Worm (Caenorhabditis elegans) whole organism, L1 larva: ENCODE measurements around the gene Y32H12A.1.
A peak's percentile ranks its signal among the peaks of the same experiment; 100 is the strongest.

Source experiments
- C16A3.4 ChIP-seq: fragments of 150-350 bp; optimal IDR thresholded peaks from 2 replicates; lab custom pipeline; 2014; ENCODE audit warnings: missing biosample characterization, missing genetic modification characterization
- F16B12.6 ChIP-seq: fragments of 150-350 bp; optimal IDR thresholded peaks from 2 replicates; lab custom pipeline; 2014; ENCODE audit warnings: missing biosample characterization, missing genetic modification characterization
- ceh-63 ChIP-seq: fragments of 200-800 bp; sonication (Bioruptor generic); optimal IDR thresholded peaks from 2 replicates; lab custom pipeline; 2018; ENCODE audit warnings: mild to moderate bottlenecking, missing genetic modification characterization, missing compliant biosample characterization
- ceh-8 ChIP-seq: fragments of 200-800 bp; sonication (Bioruptor generic); optimal IDR thresholded peaks from 2 replicates; lab custom pipeline; 2018; ENCODE audit warnings: mild to moderate bottlenecking, missing genetic modification characterization, moderate library complexity, missing compliant biosample characterization
- ceh-88 ChIP-seq: fragments of 200-800 bp; sonication (Bioruptor generic); IDR thresholded peaks from 2 replicates; pipeline ENCODE4 v1.3.6; 2022; ENCODE audit warnings: missing genetic modification characterization, missing compliant biosample characterization
- dsc-1 ChIP-seq: sonication (generic microtip); optimal IDR thresholded peaks from 2 replicates; lab custom pipeline; 2016; ENCODE audit warnings: mild to moderate bottlenecking, missing genetic modification characterization, missing compliant biosample characterization
- efl-1 ChIP-seq, 4 experiments: fragments of 150-350 bp; optimal IDR thresholded peaks in 3 of 4; peaks in 1 of 4; 1 replicate in 1 of 4; 2 replicates in 3 of 4; lab custom pipeline; 2014; ENCODE audit warnings: missing biosample characterization in 2 of 4, missing genetic modification characterization in 2 of 4, missing genetic modification reagents in 2 of 4
- ets-5 ChIP-seq: fragments of 200-800 bp; sonication (Bioruptor generic); IDR thresholded peaks from 2 replicates; pipeline ENCODE4 v1.3.6; 2022; ENCODE audit warnings: missing genetic modification characterization, missing compliant biosample characterization
- fkh-8 ChIP-seq: sonication (generic microtip); optimal IDR thresholded peaks from 2 replicates; lab custom pipeline; 2016; ENCODE audit warnings: mild to moderate bottlenecking, missing genetic modification characterization, missing compliant biosample characterization
- fos-1 ChIP-seq: fragments of 150-350 bp; optimal IDR thresholded peaks from 2 replicates; lab custom pipeline; 2014; ENCODE audit warnings: missing biosample characterization, missing genetic modification characterization
- hlh-17 ChIP-seq: fragments of 200-800 bp; sonication (Bioruptor generic); optimal IDR thresholded peaks from 2 replicates; lab custom pipeline; 2018; ENCODE audit warnings: missing genetic modification characterization, mild to moderate bottlenecking, missing compliant biosample characterization, moderate library complexity, borderline replicate concordance
- lin-14 ChIP-seq: fragments of 200-800 bp; sonication (Bioruptor generic); optimal IDR thresholded peaks from 2 replicates; lab custom pipeline; 2018; ENCODE audit warnings: mild to moderate bottlenecking, missing genetic modification characterization, moderate library complexity, missing compliant biosample characterization
- lin-39 ChIP-seq: fragments of 150-350 bp; optimal IDR thresholded peaks from 2 replicates; lab custom pipeline; 2014; ENCODE audit warnings: missing biosample characterization, missing genetic modification reagents, missing genetic modification characterization
- lsy-2 ChIP-seq, 2 experiments: fragments of 150-350 bp; optimal IDR thresholded peaks; 2 replicates each; lab custom pipeline; 2014; ENCODE audit warnings: missing biosample characterization in 2 of 2, missing genetic modification characterization in 2 of 2
- mab-9 ChIP-seq: fragments of 200-800 bp; sonication (Bioruptor generic); IDR thresholded peaks from 2 replicates; pipeline ENCODE4 v1.3.6; 2022; ENCODE audit warnings: missing genetic modification reagents, missing genetic modification characterization, missing compliant biosample characterization
- nhr-19 ChIP-seq: fragments of 200-800 bp; sonication (Bioruptor generic); conservative IDR thresholded peaks from 2 replicates; pipeline ENCODE4 v1.3.6; 2022; ENCODE audit warnings: missing genetic modification characterization, missing compliant biosample characterization
- nhr-237 ChIP-seq: fragments of 150-350 bp; optimal IDR thresholded peaks from 2 replicates; lab custom pipeline; 2014; ENCODE audit warnings: missing biosample characterization, missing genetic modification characterization
- nhr-28 ChIP-seq: fragments of 150-350 bp; optimal IDR thresholded peaks from 2 replicates; lab custom pipeline; 2014; ENCODE audit warnings: missing biosample characterization, missing genetic modification characterization
- nhr-71 ChIP-seq: sonication (generic microtip); optimal IDR thresholded peaks from 2 replicates; lab custom pipeline; 2016; ENCODE audit warnings: mild to moderate bottlenecking, missing genetic modification characterization, moderate library complexity, missing compliant biosample characterization
- nhr-77 ChIP-seq: fragments of 150-350 bp; optimal IDR thresholded peaks from 2 replicates; lab custom pipeline; 2014; ENCODE audit warnings: missing biosample characterization, missing genetic modification characterization
- pax-3 ChIP-seq: fragments of 200-800 bp; sonication (Bioruptor generic); optimal IDR thresholded peaks from 2 replicates; lab custom pipeline; 2018; ENCODE audit warnings: mild to moderate bottlenecking, missing genetic modification characterization, moderate library complexity, missing compliant biosample characterization
- rnt-1 ChIP-seq: sonication (generic microtip); optimal IDR thresholded peaks from 2 replicates; lab custom pipeline; 2016; ENCODE audit warnings: mild to moderate bottlenecking, missing genetic modification characterization, moderate library complexity, missing compliant biosample characterization
- snu-23 ChIP-seq: sonication (generic microtip); optimal IDR thresholded peaks from 2 replicates; lab custom pipeline; 2016; ENCODE audit warnings: missing genetic modification characterization, missing compliant biosample characterization
- sox-4 ChIP-seq: sonication (generic microtip); optimal IDR thresholded peaks from 2 replicates; lab custom pipeline; 2016; ENCODE audit warnings: missing genetic modification characterization, missing compliant biosample characterization
- tbx-2 ChIP-seq: sonication (generic microtip); optimal IDR thresholded peaks from 2 replicates; lab custom pipeline; 2016; ENCODE audit warnings: missing genetic modification characterization, missing compliant biosample characterization
- unc-130 ChIP-seq: fragments of 150-350 bp; optimal IDR thresholded peaks from 2 replicates; lab custom pipeline; 2017; ENCODE audit warnings: missing biosample characterization, missing genetic modification characterization, inconsistent platforms
- unc-62 ChIP-seq: fragments of 150-350 bp; optimal IDR thresholded peaks from 2 replicates; lab custom pipeline; 2014; ENCODE audit warnings: missing biosample characterization, missing genetic modification reagents, missing genetic modification characterization
- zag-1 ChIP-seq: fragments of 150-350 bp; optimal IDR thresholded peaks from 2 replicates; lab custom pipeline; 2014; ENCODE audit warnings: missing biosample characterization, missing genetic modification characterization
- ztf-4 ChIP-seq: fragments of 150-350 bp; optimal IDR thresholded peaks from 2 replicates; lab custom pipeline; 2014; ENCODE audit warnings: missing biosample characterization, missing genetic modification characterization

The Y32H12A.1 gene

DNA sequence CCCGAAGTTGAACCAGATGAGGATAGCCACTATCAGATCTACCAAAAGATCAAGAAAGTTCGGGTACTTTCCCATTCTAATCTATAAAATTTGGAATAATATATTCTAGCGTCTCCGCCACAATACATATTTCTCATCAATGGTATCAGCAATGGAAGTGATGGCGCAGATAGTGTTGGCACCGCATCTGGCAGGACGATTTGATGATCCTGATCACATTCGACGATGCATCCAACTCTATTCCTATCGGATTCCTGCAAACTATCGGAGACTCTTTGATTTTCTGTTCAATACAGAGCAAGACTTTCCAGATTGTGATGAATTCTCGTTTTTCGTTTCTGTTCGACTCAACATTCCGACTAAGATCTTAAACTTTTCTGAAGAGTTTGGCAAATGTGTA is 32.6 kb upstream of the Y32H12A.1 start:
- no peak for TF ChIP-seq lsy-2 (tag; optimal IDR thresholded peaks at IDR 0.05; lab: Kevin White, UChicago)
- TF ChIP-seq rnt-1: no peak
- no peak for TF ChIP-seq nhr-28 (tag; lab: Kevin White, UChicago)
- TF ChIP-seq nhr-237: no peak
- no peak for TF ChIP-seq zag-1 (tag; lab: Kevin White, UChicago)
- TF ChIP-seq ets-5 (GFP tag; lab: Robert Waterston, UW): no peak
- TF ChIP-seq, all 84 proteins: peak for 0

DNA sequence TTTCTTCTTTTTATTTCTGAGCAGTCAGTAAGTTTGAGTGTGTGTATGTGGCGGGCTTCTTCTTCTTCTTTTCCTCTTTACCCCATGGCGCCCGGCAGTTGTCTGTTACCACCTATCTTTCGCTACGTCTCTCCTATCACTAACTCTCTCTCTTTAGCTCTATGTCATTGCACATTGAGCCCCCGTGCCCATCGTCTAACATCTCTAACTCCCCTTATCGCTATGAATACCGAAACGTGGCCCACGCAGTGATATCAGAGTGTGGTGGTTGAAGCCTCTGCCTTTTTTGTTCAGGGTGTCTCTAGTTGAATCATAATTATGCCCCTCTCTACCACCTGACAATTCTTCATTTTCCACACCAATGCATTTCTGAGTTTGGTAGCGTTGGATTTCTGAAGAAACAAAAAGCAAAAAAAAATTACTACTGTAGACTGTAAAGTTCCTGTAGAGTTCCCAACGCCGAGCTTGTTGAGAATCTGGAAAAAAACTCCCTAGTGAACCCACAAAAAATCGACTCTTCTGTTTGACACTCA is 27.4 kb upstream of the Y32H12A.1 start:
- peak; percentile 62 for TF ChIP-seq fkh-8 (tag; lab: Kevin White, UChicago)
- TF ChIP-seq efl-1 (optimal IDR thresholded peaks at IDR 0.05; lab: Kevin White, UChicago): no peak
- peak in 1 of 2 experiments; percentile 87 for TF ChIP-seq efl-1 (GFP tag; optimal IDR thresholded peaks at IDR 0.05 in 1 of 2; lab: Kevin White, UChicago)
- TF ChIP-seq nhr-71 (tag; lab: Kevin White, UChicago): peak; percentile 20
- peak; percentile 23 for TF ChIP-seq rnt-1
- no peak for TF ChIP-seq hlh-17 (GFP tag; lab: Kevin White, UChicago)

DNA sequence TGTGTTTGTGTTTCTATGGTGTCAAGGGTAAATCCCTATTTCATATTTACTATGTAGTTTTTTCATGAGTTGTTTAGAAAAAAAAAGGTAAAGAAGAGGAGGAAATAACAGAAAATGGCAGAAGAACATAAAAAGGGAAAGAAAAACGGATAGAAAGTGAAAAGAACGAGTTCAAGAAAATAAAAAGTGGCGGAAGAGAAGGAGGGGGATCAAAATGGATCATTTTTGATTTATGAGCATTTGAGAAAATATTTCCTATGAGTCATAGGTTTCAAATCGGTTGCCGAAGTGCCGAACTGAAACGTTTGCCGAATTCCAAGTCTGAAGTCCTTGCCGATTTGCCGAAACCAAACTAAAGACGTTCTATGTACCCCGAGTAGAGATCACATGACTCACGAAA is 23.2 kb upstream of the Y32H12A.1 start:
- TF ChIP-seq efl-1 (optimal IDR thresholded peaks at IDR 0.05; lab: Kevin White, UChicago) (no peak), efl-1 (GFP tag; optimal IDR thresholded peaks at IDR 0.05 in 1 of 2; lab: Kevin White, UChicago) (no peak), lin-14 (GFP tag; lab: Kevin White, UChicago) (no peak), lsy-2 (tag; optimal IDR thresholded peaks at IDR 0.05; lab: Kevin White, UChicago) (no peak), fos-1 (no peak), ceh-8 (no peak), nhr-19 (GFP tag; lab: Robert Waterston, UW) (no peak), nhr-77 (tag; lab: Kevin White, UChicago) (no peak)

DNA sequence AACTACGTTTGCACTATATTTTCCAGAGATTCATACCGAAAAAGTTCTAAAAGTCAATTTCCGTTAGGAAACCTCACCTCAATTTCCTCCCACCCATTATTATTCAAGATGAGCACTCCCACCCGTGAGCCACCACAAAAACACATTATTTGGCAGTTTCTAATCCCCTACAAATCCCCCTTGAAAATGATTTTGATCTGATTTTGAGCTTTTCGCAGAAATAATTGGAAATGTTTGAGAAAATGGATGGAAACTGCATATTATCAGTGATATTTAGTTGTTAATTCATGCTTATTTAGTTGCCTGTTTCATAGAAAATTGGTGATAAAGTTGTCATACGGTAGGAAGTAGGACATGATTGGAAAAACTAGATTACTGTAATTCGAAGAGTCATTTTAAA is 21.5 kb upstream of the Y32H12A.1 start:
- peak; percentile 24 for TF ChIP-seq pax-3 (tag; lab: Kevin White, UChicago)
- TF ChIP-seq nhr-77 (tag; lab: Kevin White, UChicago): no peak
- TF ChIP-seq fkh-8 (tag; lab: Kevin White, UChicago): peak; percentile 65
- TF ChIP-seq dsc-1 (tag; lab: Kevin White, UChicago): peak; percentile 80
- TF ChIP-seq ztf-4 (tag; lab: Kevin White, UChicago): no peak

DNA sequence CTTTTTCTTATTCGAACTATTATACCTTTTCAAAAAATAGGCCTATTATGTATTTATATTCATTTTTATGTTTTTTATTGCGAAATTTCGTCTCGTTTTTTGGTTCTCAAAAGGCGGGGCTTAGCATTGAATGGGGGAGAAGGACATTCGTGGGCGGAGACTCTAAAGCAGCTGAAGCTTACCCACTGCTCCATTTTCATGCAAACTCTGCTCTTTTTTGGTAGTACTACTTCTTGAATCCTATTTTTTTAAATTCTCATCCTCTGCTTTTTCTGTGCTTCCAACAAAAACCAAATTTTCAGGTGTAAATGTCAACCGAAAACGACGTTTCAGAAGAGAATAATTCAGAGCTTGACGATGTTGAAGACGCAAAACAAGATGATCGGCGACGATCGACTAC is 20.6 kb upstream of the Y32H12A.1 start, which contains the start of gene ZK121.2:
ZK121.2 (plus strand) TSS at position 301 of the 400 bp plus-strand sequence.
- TF ChIP-seq lin-39 (tag; lab: Kevin White, UChicago) (no peak), tbx-2 (tag; lab: Kevin White, UChicago) (no peak), C16A3.4 (no peak), unc-62 (GFP tag; lab: Kevin White, UChicago) (no peak), lsy-2 (tag; optimal IDR thresholded peaks at IDR 0.05; lab: Kevin White, UChicago) (no peak), unc-130 (no peak), ceh-88 (GFP tag; lab: Robert Waterston, UW) (no peak), efl-1 (optimal IDR thresholded peaks at IDR 0.05; lab: Kevin White, UChicago) (no peak), efl-1 (GFP tag; optimal IDR thresholded peaks at IDR 0.05 in 1 of 2; lab: Kevin White, UChicago) (no peak), mab-9 (GFP tag; lab: Robert Waterston, UW) (no peak), sox-4 (tag; lab: Kevin White, UChicago) (no peak), ceh-63 (GFP tag; lab: Kevin White, UChicago) (no peak)
- TF ChIP-seq, all 84 proteins: peak for 0

DNA sequence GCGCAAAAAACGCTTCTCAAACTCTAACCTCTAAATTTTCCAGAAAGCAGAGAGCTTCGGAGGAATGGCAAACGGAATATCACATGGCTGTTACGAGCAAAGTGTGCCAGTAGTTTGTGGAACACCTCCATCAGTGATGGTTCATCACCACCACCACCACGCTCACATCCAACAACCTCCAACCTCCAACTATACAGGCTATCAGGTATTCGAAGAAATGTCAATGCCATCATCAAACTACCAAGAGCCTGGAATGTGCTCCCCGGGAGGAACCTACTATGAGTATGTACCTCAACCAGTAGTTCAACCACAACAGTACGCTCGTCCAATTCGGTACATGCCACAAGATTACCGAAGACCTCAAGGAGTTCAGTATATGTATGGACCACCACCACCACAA is 18.5 kb upstream of the Y32H12A.1 start:
- TF ChIP-seq snu-23 (GFP tag; lab: Kevin White, UChicago) (no peak), efl-1 (optimal IDR thresholded peaks at IDR 0.05; lab: Kevin White, UChicago) (no peak), efl-1 (GFP tag; optimal IDR thresholded peaks at IDR 0.05 in 1 of 2; lab: Kevin White, UChicago) (peak in 1 of 2 experiments; percentile 65), F16B12.6 (no peak)
